Worm (Caenorhabditis elegans) whole organism, late embryonic: Measurements from ENCODE around the gene arrd-6.

Experiments
- C08G9.2 ChIP-seq: sonication (generic microtip); optimal IDR thresholded peaks from 2 replicates; lab custom pipeline; 2016; ENCODE audit warnings: mild to moderate bottlenecking, missing genetic modification characterization, moderate library complexity, missing compliant biosample characterization
- F13H6.1 ChIP-seq: sonication (generic microtip); optimal IDR thresholded peaks from 2 replicates; lab custom pipeline; 2016; ENCODE audit warnings: missing genetic modification characterization, missing compliant biosample characterization
- K02D7.2 ChIP-seq: sonication (generic microtip); optimal IDR thresholded peaks from 2 replicates; lab custom pipeline; 2017; ENCODE audit warnings: mild to moderate bottlenecking, missing genetic modification characterization, missing compliant biosample characterization
- K09A11.1 ChIP-seq: sonication (generic microtip); optimal IDR thresholded peaks from 2 replicates; lab custom pipeline; 2017; ENCODE audit warnings: antibody characterized with exemption, mild to moderate bottlenecking, missing genetic modification characterization, missing compliant biosample characterization; ENCODE audit not compliant: insufficient read depth
- T23F11.4 ChIP-seq: fragments of 200-800 bp; sonication (Bioruptor generic); optimal IDR thresholded peaks from 2 replicates; lab custom pipeline; 2018; ENCODE audit warnings: mild to moderate bottlenecking, missing genetic modification characterization, missing compliant biosample characterization
- Y22D7AL.16 ChIP-seq: sonication (generic microtip); optimal IDR thresholded peaks from 2 replicates; lab custom pipeline; 2016; ENCODE audit warnings: missing genetic modification characterization, missing compliant biosample characterization
- ahr-1 ChIP-seq: sonication (generic microtip); optimal IDR thresholded peaks from 2 replicates; lab custom pipeline; 2016; ENCODE audit warnings: missing genetic modification characterization, missing compliant biosample characterization
- ceh-18 ChIP-seq: sonication (generic microtip); optimal IDR thresholded peaks from 2 replicates; lab custom pipeline; 2016; ENCODE audit warnings: missing genetic modification characterization, missing compliant biosample characterization
- ceh-22 ChIP-seq: sonication (generic microtip); optimal IDR thresholded peaks from 2 replicates; lab custom pipeline; 2017; ENCODE audit warnings: missing biosample characterization, missing genetic modification characterization
- ceh-24 ChIP-seq: sonication (generic microtip); optimal IDR thresholded peaks from 2 replicates; lab custom pipeline; 2016; ENCODE audit warnings: mild to moderate bottlenecking, missing genetic modification characterization, missing compliant biosample characterization
- ceh-30 ChIP-seq: fragments of 150-350 bp; optimal IDR thresholded peaks from 2 replicates; lab custom pipeline; 2014; ENCODE audit warnings: missing biosample characterization, missing genetic modification characterization
- ceh-6 ChIP-seq: fragments of 200-800 bp; sonication (Bioruptor generic); optimal IDR thresholded peaks from 2 replicates; lab custom pipeline; 2018; ENCODE audit warnings: mild to moderate bottlenecking, missing genetic modification characterization, missing compliant biosample characterization
- ceh-9 ChIP-seq: sonication (generic microtip); optimal IDR thresholded peaks from 2 replicates; lab custom pipeline; 2016; ENCODE audit warnings: mild to moderate bottlenecking, missing genetic modification characterization, inconsistent platforms, missing compliant biosample characterization
- che-1 ChIP-seq: sonication (generic microtip); optimal IDR thresholded peaks from 2 replicates; lab custom pipeline; 2016; ENCODE audit warnings: mild to moderate bottlenecking, missing genetic modification characterization, missing compliant biosample characterization
- dmd-4 ChIP-seq: sonication (generic microtip); optimal IDR thresholded peaks from 2 replicates; lab custom pipeline; 2016; ENCODE audit warnings: borderline replicate concordance, missing genetic modification characterization, missing compliant biosample characterization
- elt-2 ChIP-seq: sonication (generic microtip); optimal IDR thresholded peaks from 2 replicates; lab custom pipeline; 2016; ENCODE audit warnings: missing genetic modification reagents, missing genetic modification characterization, missing compliant biosample characterization
- eyg-1 ChIP-seq: sonication (generic microtip); optimal IDR thresholded peaks from 2 replicates; lab custom pipeline; 2016; ENCODE audit warnings: missing genotype, missing genetic modification characterization, missing compliant biosample characterization
- fax-1 ChIP-seq: sonication (generic microtip); optimal IDR thresholded peaks from 2 replicates; lab custom pipeline; 2016; ENCODE audit warnings: missing genotype, missing genetic modification characterization, missing compliant biosample characterization
- fkh-10 ChIP-seq: fragments of 150-350 bp; optimal IDR thresholded peaks from 2 replicates; lab custom pipeline; 2014; ENCODE audit warnings: missing biosample characterization, missing genetic modification reagents, missing genetic modification characterization
- fkh-6 ChIP-seq: sonication (generic microtip); optimal IDR thresholded peaks from 2 replicates; lab custom pipeline; 2016; ENCODE audit warnings: missing genetic modification characterization, missing compliant biosample characterization
- gmeb-2 ChIP-seq: sonication (generic microtip); optimal IDR thresholded peaks from 2 replicates; lab custom pipeline; 2016; ENCODE audit warnings: missing genetic modification characterization, inconsistent platforms, missing compliant biosample characterization
- hlh-13 ChIP-seq: fragments of 200-800 bp; sonication (Bioruptor generic); optimal IDR thresholded peaks from 2 replicates; lab custom pipeline; 2018; ENCODE audit warnings: mild to moderate bottlenecking, missing genetic modification characterization, missing compliant biosample characterization
- hlh-15 ChIP-seq: sonication (generic microtip); optimal IDR thresholded peaks from 2 replicates; lab custom pipeline; 2016; ENCODE audit warnings: missing genetic modification characterization, missing compliant biosample characterization
- hlh-30 ChIP-seq: sonication (generic microtip); optimal IDR thresholded peaks from 2 replicates; lab custom pipeline; 2017; ENCODE audit warnings: antibody characterized with exemption, missing genetic modification characterization, missing compliant biosample characterization; ENCODE audit not compliant: insufficient read depth
- hlh-6 ChIP-seq: sonication (generic microtip); optimal IDR thresholded peaks from 2 replicates; lab custom pipeline; 2016; ENCODE audit warnings: missing genotype, missing genetic modification characterization, missing compliant biosample characterization
- hlh-8 ChIP-seq: sonication (generic microtip); optimal IDR thresholded peaks from 2 replicates; lab custom pipeline; 2016; ENCODE audit warnings: missing genotype, missing genetic modification characterization, missing compliant biosample characterization
- lim-6 ChIP-seq: sonication (generic microtip); optimal IDR thresholded peaks from 2 replicates; lab custom pipeline; 2016; ENCODE audit warnings: missing genetic modification characterization, missing compliant biosample characterization
- mec-3 ChIP-seq: sonication (generic microtip); optimal IDR thresholded peaks from 2 replicates; lab custom pipeline; 2016; ENCODE audit warnings: borderline replicate concordance, missing genetic modification characterization, missing compliant biosample characterization
- nfya-1 ChIP-seq: sonication (generic microtip); optimal IDR thresholded peaks from 2 replicates; lab custom pipeline; 2017; ENCODE audit warnings: missing genetic modification characterization, mild to moderate bottlenecking, missing compliant biosample characterization, antibody characterized with exemption, moderate library complexity
- nhr-232 ChIP-seq: sonication (generic microtip); optimal IDR thresholded peaks from 2 replicates; lab custom pipeline; 2016; ENCODE audit warnings: missing genetic modification characterization, missing compliant biosample characterization
- pat-9 ChIP-seq: fragments of 200-800 bp; sonication (Bioruptor generic); optimal IDR thresholded peaks from 2 replicates; lab custom pipeline; 2018; ENCODE audit warnings: mild to moderate bottlenecking, missing genetic modification characterization, moderate library complexity, missing compliant biosample characterization
- pax-1 ChIP-seq: fragments of 150-350 bp; optimal IDR thresholded peaks from 2 replicates; lab custom pipeline; 2014; ENCODE audit warnings: missing biosample characterization, missing genetic modification characterization
- pha-2 ChIP-seq: sonication (generic microtip); optimal IDR thresholded peaks from 2 replicates; lab custom pipeline; 2017; ENCODE audit warnings: mild to moderate bottlenecking, missing genetic modification characterization, missing compliant biosample characterization
- pha-4 ChIP-seq: fragments of 150-350 bp; optimal IDR thresholded peaks from 2 replicates; lab custom pipeline; 2018; ENCODE audit warnings: missing biosample characterization, missing genetic modification reagents, missing genetic modification characterization
- pqm-1 ChIP-seq: sonication (generic microtip); optimal IDR thresholded peaks from 2 replicates; lab custom pipeline; 2016; ENCODE audit warnings: missing genetic modification characterization, missing compliant biosample characterization
- pros-1 ChIP-seq: fragments of 150-350 bp; optimal IDR thresholded peaks from 2 replicates; lab custom pipeline; 2014; ENCODE audit warnings: missing biosample characterization, missing genetic modification reagents, missing genetic modification characterization
- ref-2 ChIP-seq: sonication (generic microtip); optimal IDR thresholded peaks from 2 replicates; lab custom pipeline; 2016; ENCODE audit warnings: missing genetic modification characterization, missing compliant biosample characterization
- rnt-1 ChIP-seq: sonication (generic microtip); optimal IDR thresholded peaks from 2 replicates; lab custom pipeline; 2016; ENCODE audit warnings: missing genetic modification characterization, missing compliant biosample characterization
- sox-2 ChIP-seq: fragments of 200-800 bp; sonication (Bioruptor generic); IDR thresholded peaks from 2 replicates; pipeline ENCODE4 v1.3.6; 2022; ENCODE audit warnings: missing genetic modification reagents, missing genetic modification characterization, missing compliant biosample characterization
- sox-4 ChIP-seq: sonication (generic microtip); optimal IDR thresholded peaks from 2 replicates; lab custom pipeline; 2017; ENCODE audit warnings: mild to moderate bottlenecking, missing genetic modification characterization, inconsistent platforms, missing compliant biosample characterization
- tbx-2 ChIP-seq: sonication (generic microtip); optimal IDR thresholded peaks from 2 replicates; lab custom pipeline; 2016; ENCODE audit warnings: missing genetic modification characterization, missing compliant biosample characterization
- unc-42 ChIP-seq: sonication (generic microtip); optimal IDR thresholded peaks from 2 replicates; lab custom pipeline; 2016; ENCODE audit warnings: missing genotype, missing genetic modification characterization, missing compliant biosample characterization
- unc-55 ChIP-seq: sonication (generic microtip); optimal IDR thresholded peaks from 2 replicates; lab custom pipeline; 2017; ENCODE audit warnings: missing biosample characterization, missing genetic modification reagents, missing genetic modification characterization
- unc-86 ChIP-seq: sonication (generic microtip); optimal IDR thresholded peaks from 2 replicates; lab custom pipeline; 2016; ENCODE audit warnings: missing genetic modification characterization, missing compliant biosample characterization
- zip-5 ChIP-seq: sonication (generic microtip); optimal IDR thresholded peaks from 2 replicates; lab custom pipeline; 2016; ENCODE audit warnings: missing genetic modification characterization, missing compliant biosample characterization

The arrd-6 gene

ce11 chrII:11105981-11106711, 36.4 kb upstream of the arrd-6 start, which contains the start of gene nasp-1:
TSS of gene nasp-1 (plus strand) at chrII:11106612.
- TF ChIP-seq K02D7.2 (tag; lab: Kevin White, UChicago) (no peak), fax-1 (tag; lab: Kevin White, UChicago) (no peak), pax-1 (no peak), tbx-2 (tag; lab: Kevin White, UChicago) (no peak), hlh-30 (tag; lab: Kevin White, UChicago) (no peak), gmeb-2 (tag; lab: Kevin White, UChicago) (no peak), ref-2 (tag; lab: Kevin White, UChicago) (no peak), pqm-1 (tag; lab: Kevin White, UChicago) (no peak), pha-2 (tag; lab: Kevin White, UChicago) (no peak), zip-5 (tag; lab: Kevin White, UChicago) (no peak), rnt-1 (no peak), dmd-4 (no peak), fkh-6 (no peak), unc-55 (no peak), ceh-6 (no peak), T23F11.4 (GFP tag; lab: Kevin White, UChicago) (no peak), ceh-18 (tag; lab: Kevin White, UChicago) (no peak)

ce11 chrII:11107828-11108227, 34.7 kb upstream of the arrd-6 start, which contains the start of gene apc-17:
TSS of gene apc-17 (plus strand) at chrII:11108128.
- TF ChIP-seq fkh-10 (GFP tag; lab: Kevin White, UChicago) (no peak), ref-2 (tag; lab: Kevin White, UChicago) (no peak), hlh-15 (tag; lab: Kevin White, UChicago) (no peak), nhr-232 (tag; lab: Kevin White, UChicago) (no peak), ceh-30 (tag; lab: Kevin White, UChicago) (no peak), pros-1 (tag; lab: Kevin White, UChicago) (no peak), hlh-8 (tag; lab: Kevin White, UChicago) (no peak), K09A11.1 (no peak), hlh-30 (tag; lab: Kevin White, UChicago) (no peak), rnt-1 (no peak), ceh-9 (tag; lab: Kevin White, UChicago) (no peak), eyg-1 (tag; lab: Kevin White, UChicago) (no peak), unc-86 (tag; lab: Kevin White, UChicago) (no peak), mec-3 (tag; lab: Kevin White, UChicago) (no peak), Y22D7AL.16 (tag; lab: Kevin White, UChicago) (no peak), che-1 (tag; lab: Kevin White, UChicago) (no peak)

ce11 chrII:11110419-11110818, 32.1 kb upstream of the arrd-6 start:
- no peak for TF ChIP-seq gmeb-2 (tag; lab: Kevin White, UChicago)
- no peak for TF ChIP-seq unc-42 (tag; lab: Kevin White, UChicago)
- no peak for TF ChIP-seq lim-6
- TF ChIP-seq dmd-4, result no peak
- no peak for TF ChIP-seq C08G9.2 (tag; lab: Kevin White, UChicago)
- TF ChIP-seq pha-4, result no peak
- no peak for TF ChIP-seq ceh-22 (tag; lab: Kevin White, UChicago)
- TF ChIP-seq elt-2 (tag; lab: Kevin White, UChicago), result no peak

ce11 chrII:11111107-11111506, 31.4 kb upstream of the arrd-6 start, which contains the start of gene glb-4:
TSS of gene glb-4 (minus strand) at chrII:11111207.
- no peak for TF ChIP-seq nfya-1 (tag; lab: Kevin White, UChicago)
- no peak for TF ChIP-seq sox-2 (GFP tag; lab: Robert Waterston, UW)
- no peak for TF ChIP-seq hlh-13
- no peak for TF ChIP-seq hlh-6 (tag; lab: Kevin White, UChicago)
- TF ChIP-seq sox-4 (tag; lab: Kevin White, UChicago), result no peak
- no peak for TF ChIP-seq fax-1 (tag; lab: Kevin White, UChicago)
- no peak for TF ChIP-seq gmeb-2 (tag; lab: Kevin White, UChicago)
- TF ChIP-seq ceh-6, result no peak
- no peak for TF ChIP-seq dmd-4
- no peak for TF ChIP-seq ceh-24
- TF ChIP-seq hlh-15 (tag; lab: Kevin White, UChicago), result no peak
- TF ChIP-seq pat-9 (tag; lab: Kevin White, UChicago), result no peak
- no peak for TF ChIP-seq ahr-1
- TF ChIP-seq unc-55, result no peak
- no peak for TF ChIP-seq F13H6.1 (tag; lab: Kevin White, UChicago)
- no peak for TF ChIP-seq ceh-9 (tag; lab: Kevin White, UChicago)
